Worm (Caenorhabditis elegans) whole organism, late embryonic: ENCODE measurements around the gene famh-136.

Experiments
- F13H6.1 ChIP-seq: sonication (generic microtip); optimal IDR thresholded peaks from 2 replicates; lab custom pipeline; 2016; ENCODE audit warnings: missing genetic modification characterization, missing compliant biosample characterization
- K02D7.2 ChIP-seq: sonication (generic microtip); optimal IDR thresholded peaks from 2 replicates; lab custom pipeline; 2017; ENCODE audit warnings: mild to moderate bottlenecking, missing genetic modification characterization, missing compliant biosample characterization
- Y22D7AL.16 ChIP-seq: sonication (generic microtip); optimal IDR thresholded peaks from 2 replicates; lab custom pipeline; 2016; ENCODE audit warnings: missing genetic modification characterization, missing compliant biosample characterization
- ceh-14 ChIP-seq: sonication (generic microtip); optimal IDR thresholded peaks from 2 replicates; lab custom pipeline; 2016; ENCODE audit warnings: missing genotype, missing genetic modification characterization, missing compliant biosample characterization
- ceh-22 ChIP-seq: sonication (generic microtip); optimal IDR thresholded peaks from 2 replicates; lab custom pipeline; 2017; ENCODE audit warnings: missing biosample characterization, missing genetic modification characterization
- ceh-24 ChIP-seq: sonication (generic microtip); optimal IDR thresholded peaks from 2 replicates; lab custom pipeline; 2016; ENCODE audit warnings: mild to moderate bottlenecking, missing genetic modification characterization, missing compliant biosample characterization
- ceh-30 ChIP-seq: fragments of 150-350 bp; optimal IDR thresholded peaks from 2 replicates; lab custom pipeline; 2014; ENCODE audit warnings: missing biosample characterization, missing genetic modification characterization
- ceh-31 ChIP-seq: sonication (generic microtip); optimal IDR thresholded peaks from 2 replicates; lab custom pipeline; 2016; ENCODE audit warnings: missing genetic modification characterization, missing compliant biosample characterization
- ceh-34 ChIP-seq: sonication (generic microtip); optimal IDR thresholded peaks from 2 replicates; lab custom pipeline; 2016; ENCODE audit warnings: mild to moderate bottlenecking, missing genetic modification characterization, missing compliant biosample characterization
- ceh-48 ChIP-seq: sonication (generic microtip); optimal IDR thresholded peaks from 2 replicates; lab custom pipeline; 2016; ENCODE audit warnings: missing genetic modification characterization, inconsistent platforms, missing compliant biosample characterization
- ceh-6 ChIP-seq: fragments of 200-800 bp; sonication (Bioruptor generic); optimal IDR thresholded peaks from 2 replicates; lab custom pipeline; 2018; ENCODE audit warnings: mild to moderate bottlenecking, missing genetic modification characterization, missing compliant biosample characterization
- ceh-9 ChIP-seq: sonication (generic microtip); optimal IDR thresholded peaks from 2 replicates; lab custom pipeline; 2016; ENCODE audit warnings: mild to moderate bottlenecking, missing genetic modification characterization, inconsistent platforms, missing compliant biosample characterization
- che-1 ChIP-seq: sonication (generic microtip); optimal IDR thresholded peaks from 2 replicates; lab custom pipeline; 2016; ENCODE audit warnings: mild to moderate bottlenecking, missing genetic modification characterization, missing compliant biosample characterization
- elt-2 ChIP-seq: sonication (generic microtip); optimal IDR thresholded peaks from 2 replicates; lab custom pipeline; 2016; ENCODE audit warnings: missing genetic modification reagents, missing genetic modification characterization, missing compliant biosample characterization
- elt-4 ChIP-seq: sonication (generic microtip); optimal IDR thresholded peaks from 2 replicates; lab custom pipeline; 2016; ENCODE audit warnings: missing genetic modification characterization, missing compliant biosample characterization
- ets-4 ChIP-seq: sonication (generic microtip); optimal IDR thresholded peaks from 2 replicates; lab custom pipeline; 2016; ENCODE audit warnings: missing genetic modification characterization, missing compliant biosample characterization
- eyg-1 ChIP-seq: sonication (generic microtip); optimal IDR thresholded peaks from 2 replicates; lab custom pipeline; 2016; ENCODE audit warnings: missing genotype, missing genetic modification characterization, missing compliant biosample characterization
- fkh-10 ChIP-seq: fragments of 150-350 bp; optimal IDR thresholded peaks from 2 replicates; lab custom pipeline; 2014; ENCODE audit warnings: missing biosample characterization, missing genetic modification reagents, missing genetic modification characterization
- hlh-13 ChIP-seq: fragments of 200-800 bp; sonication (Bioruptor generic); optimal IDR thresholded peaks from 2 replicates; lab custom pipeline; 2018; ENCODE audit warnings: mild to moderate bottlenecking, missing genetic modification characterization, missing compliant biosample characterization
- hlh-15 ChIP-seq: sonication (generic microtip); optimal IDR thresholded peaks from 2 replicates; lab custom pipeline; 2016; ENCODE audit warnings: missing genetic modification characterization, missing compliant biosample characterization
- lim-6 ChIP-seq: sonication (generic microtip); optimal IDR thresholded peaks from 2 replicates; lab custom pipeline; 2016; ENCODE audit warnings: missing genetic modification characterization, missing compliant biosample characterization
- mec-3 ChIP-seq: sonication (generic microtip); optimal IDR thresholded peaks from 2 replicates; lab custom pipeline; 2016; ENCODE audit warnings: borderline replicate concordance, missing genetic modification characterization, missing compliant biosample characterization
- nfya-1 ChIP-seq: sonication (generic microtip); optimal IDR thresholded peaks from 2 replicates; lab custom pipeline; 2017; ENCODE audit warnings: missing genetic modification characterization, mild to moderate bottlenecking, missing compliant biosample characterization, antibody characterized with exemption, moderate library complexity
- npax-4 ChIP-seq: sonication (generic microtip); optimal IDR thresholded peaks from 2 replicates; lab custom pipeline; 2016; ENCODE audit warnings: missing genetic modification characterization, missing compliant biosample characterization
- pat-9 ChIP-seq: fragments of 200-800 bp; sonication (Bioruptor generic); optimal IDR thresholded peaks from 2 replicates; lab custom pipeline; 2018; ENCODE audit warnings: mild to moderate bottlenecking, missing genetic modification characterization, moderate library complexity, missing compliant biosample characterization
- pax-1 ChIP-seq: fragments of 150-350 bp; optimal IDR thresholded peaks from 2 replicates; lab custom pipeline; 2014; ENCODE audit warnings: missing biosample characterization, missing genetic modification characterization
- pha-2 ChIP-seq: sonication (generic microtip); optimal IDR thresholded peaks from 2 replicates; lab custom pipeline; 2017; ENCODE audit warnings: mild to moderate bottlenecking, missing genetic modification characterization, missing compliant biosample characterization
- pqm-1 ChIP-seq: sonication (generic microtip); optimal IDR thresholded peaks from 2 replicates; lab custom pipeline; 2016; ENCODE audit warnings: missing genetic modification characterization, missing compliant biosample characterization
- ref-2 ChIP-seq: sonication (generic microtip); optimal IDR thresholded peaks from 2 replicates; lab custom pipeline; 2016; ENCODE audit warnings: missing genetic modification characterization, missing compliant biosample characterization
- rnt-1 ChIP-seq: sonication (generic microtip); optimal IDR thresholded peaks from 2 replicates; lab custom pipeline; 2016; ENCODE audit warnings: missing genetic modification characterization, missing compliant biosample characterization
- sdc-2 ChIP-seq: sonication (generic microtip); optimal IDR thresholded peaks from 2 replicates; lab custom pipeline; 2016; ENCODE audit warnings: missing genotype, missing genetic modification characterization, missing compliant biosample characterization
- ttx-3 ChIP-seq: sonication (generic microtip); optimal IDR thresholded peaks from 2 replicates; lab custom pipeline; 2016; ENCODE audit warnings: missing genetic modification reagents, missing genetic modification characterization, missing compliant biosample characterization
- unc-55 ChIP-seq: sonication (generic microtip); optimal IDR thresholded peaks from 2 replicates; lab custom pipeline; 2017; ENCODE audit warnings: missing biosample characterization, missing genetic modification reagents, missing genetic modification characterization
- unc-86 ChIP-seq: sonication (generic microtip); optimal IDR thresholded peaks from 2 replicates; lab custom pipeline; 2016; ENCODE audit warnings: missing genetic modification characterization, missing compliant biosample characterization

Gene famh-136

ce11 chrIII:8887184-8887801, at the start of gene famh-136 (continued):
- TF ChIP-seq pha-2 (tag; lab: Kevin White, UChicago) = no peak
- TF ChIP-seq pat-9 (tag; lab: Kevin White, UChicago) = no peak
- no peak for TF ChIP-seq Y22D7AL.16 (tag; lab: Kevin White, UChicago)
- TF ChIP-seq eyg-1 = no peak
- TF ChIP-seq ceh-31 (tag; lab: Kevin White, UChicago) = peak; percentile 20
- no peak for TF ChIP-seq hlh-15 (tag; lab: Kevin White, UChicago)
- TF ChIP-seq elt-2 (tag; lab: Kevin White, UChicago) = peak; percentile 75
- no peak for TF ChIP-seq mec-3
- TF ChIP-seq F13H6.1 (tag; lab: Kevin White, UChicago) = no peak
- peak; percentile 78 for TF ChIP-seq ceh-14
- TF ChIP-seq fkh-10 (GFP tag; lab: Kevin White, UChicago) = no peak
- TF ChIP-seq K02D7.2 (tag; lab: Kevin White, UChicago) = peak; percentile 9
- no peak for TF ChIP-seq ceh-34 (tag; lab: Kevin White, UChicago)
- TF ChIP-seq ets-4 (tag; lab: Kevin White, UChicago) = no peak
- TF ChIP-seq ceh-24 (tag; lab: Kevin White, UChicago) = no peak
- TF ChIP-seq ceh-48 (tag; lab: Kevin White, UChicago) = peak; percentile 17
- TF ChIP-seq pqm-1 (tag; lab: Kevin White, UChicago) = peak; percentile 35

- TF ChIP-seq rnt-1 (tag; lab: Kevin White, UChicago) = peak; percentile 1
- TF ChIP-seq sdc-2 = no peak
Measured at ce11 chrIII:8838075-8838474, 49.5 kb upstream of the famh-136 start, which contains the start of gene F44E2.4. F44E2.4 (minus strand) TSS chrIII:8838424.

ce11 chrIII:8839813-8840212, 47.7 kb upstream of the famh-136 start:
- TF ChIP-seq Y22D7AL.16 (tag; lab: Kevin White, UChicago) = no peak
- TF ChIP-seq ceh-34 (tag; lab: Kevin White, UChicago) = no peak
- TF ChIP-seq elt-4 = no peak
- no peak for TF ChIP-seq pax-1 (tag; lab: Kevin White, UChicago)
- TF ChIP-seq rnt-1 (tag; lab: Kevin White, UChicago) = peak; percentile 39

ce11 chrIII:8844137-8844536, 43.4 kb upstream of the famh-136 start:
- no peak for TF ChIP-seq npax-4 (tag; lab: Kevin White, UChicago)
- no peak for TF ChIP-seq ceh-30 (tag; lab: Kevin White, UChicago)
- TF ChIP-seq Y22D7AL.16 (tag; lab: Kevin White, UChicago) = no peak
- TF ChIP-seq pax-1 (tag; lab: Kevin White, UChicago) = no peak
- no peak for TF ChIP-seq unc-55 (GFP tag; lab: Kevin White, UChicago)
- no peak for TF ChIP-seq pha-2 (tag; lab: Kevin White, UChicago)
- no peak for TF ChIP-seq ttx-3 (tag; lab: Kevin White, UChicago)
- no peak for TF ChIP-seq ceh-6 (GFP tag; lab: Kevin White, UChicago)
- TF ChIP-seq ref-2 (tag; lab: Kevin White, UChicago) = no peak
- TF ChIP-seq pat-9 (tag; lab: Kevin White, UChicago) = no peak
- no peak for TF ChIP-seq lim-6 (tag; lab: Kevin White, UChicago)
- TF ChIP-seq hlh-13 (GFP tag; lab: Kevin White, UChicago) = no peak
- TF ChIP-seq che-1 (tag; lab: Kevin White, UChicago) = no peak
- TF ChIP-seq nfya-1 = no peak
- no peak for TF ChIP-seq unc-86 (tag; lab: Kevin White, UChicago)

ce11 chrIII:8845114-8845513, 42.4 kb upstream of the famh-136 start, which contains the start of gene F44E2.6:
F44E2.6 (minus strand) TSS chrIII:8845214.
- TF ChIP-seq pax-1 (tag; lab: Kevin White, UChicago) (no peak), ceh-24 (tag; lab: Kevin White, UChicago) (no peak), elt-2 (tag; lab: Kevin White, UChicago) (no peak), ceh-22 (tag; lab: Kevin White, UChicago) (no peak), ceh-9 (no peak), ceh-14 (no peak)
